Worm (Caenorhabditis elegans) whole organism, L4/young adult: Measurements from ENCODE around the gene T10H10.2.

Experiments
- W03F9.2 ChIP-seq: fragments of 150-350 bp; optimal IDR thresholded peaks from 2 replicates; lab custom pipeline; 2014; ENCODE audit warnings: missing biosample characterization, missing genetic modification characterization
- dao-5 ChIP-seq: sonication (generic microtip); optimal IDR thresholded peaks from 2 replicates; lab custom pipeline; 2016; ENCODE audit warnings: missing genotype, missing genetic modification characterization, moderate library complexity, missing compliant biosample characterization
- him-1 ChIP-seq: sonication (generic microtip); optimal IDR thresholded peaks from 2 replicates; lab custom pipeline; 2016; ENCODE audit warnings: missing genotype, missing genetic modification reagents, missing genetic modification characterization, missing compliant biosample characterization

ce11 chrX:2330494-2330893, 35.9 kb downstream of the T10H10.2 start:
- TF ChIP-seq dao-5 (no peak), W03F9.2 (tag; lab: Kevin White, UChicago) (no peak), him-1 (tag; lab: Kevin White, UChicago) (no peak)
